Fruit fly (Drosophila melanogaster) whole organism, embryonic: ENCODE data around the gene CG34180.
A peak's percentile ranks its signal among the peaks of the same experiment; 100 is the strongest.

Experiments used
- B-H1 ChIP-seq: fragments of 200-800 bp; sonication (Bioruptor generic); IDR thresholded peaks from 3 replicates; pipeline ENCODE4 v1.3.6; 2022; ENCODE audit warnings: missing biosample characterization, missing genetic modification characterization
- Bdp1 ChIP-seq: fragments of 200-800 bp; sonication (Bioruptor generic); optimal IDR thresholded peaks from 3 replicates; lab custom pipeline; 2016; ENCODE audit warnings: missing biosample characterization, missing genetic modification characterization
- CG10267 ChIP-seq: fragments of 200-800 bp; sonication (Bioruptor generic); optimal IDR thresholded peaks from 2 replicates; lab custom pipeline; 2018; ENCODE audit warnings: missing biosample characterization, mild to moderate bottlenecking, missing genetic modification characterization, moderate library complexity
- CG13424 ChIP-seq: fragments of 200-800 bp; sonication (Bioruptor generic); optimal IDR thresholded peaks from 2 replicates; lab custom pipeline; 2019; ENCODE audit warnings: missing biosample characterization, mild to moderate bottlenecking, missing genetic modification characterization, moderate library complexity
- CG14667 ChIP-seq: fragments of 200-800 bp; sonication (Bioruptor generic); IDR thresholded peaks from 2 replicates; pipeline ENCODE4 v1.3.6; 2022; ENCODE audit warnings: missing biosample characterization, missing genetic modification characterization
- CG15073 ChIP-seq: fragments of 200-800 bp; sonication (Bioruptor generic); optimal IDR thresholded peaks from 2 replicates; lab custom pipeline; 2016; ENCODE audit warnings: missing biosample characterization, missing genetic modification characterization
- CG17328 ChIP-seq: fragments of 200-800 bp; sonication (Bioruptor generic); IDR thresholded peaks from 2 replicates; pipeline ENCODE4 v1.3.6; 2022; ENCODE audit warnings: missing biosample characterization, missing genetic modification characterization
- CG1792 ChIP-seq: fragments of 200-800 bp; sonication (Bioruptor generic); optimal IDR thresholded peaks from 2 replicates; lab custom pipeline; 2016; ENCODE audit warnings: missing biosample characterization, missing genetic modification characterization
- CG2199 ChIP-seq: fragments of 200-800 bp; sonication (Bioruptor generic); IDR thresholded peaks from 3 replicates; pipeline ENCODE4 v1.3.6; 2022; ENCODE audit warnings: missing biosample characterization, missing genetic modification characterization
- CG2712 ChIP-seq: fragments of 200-800 bp; optimal IDR thresholded peaks from 3 replicates; lab custom pipeline; 2019; ENCODE audit warnings: missing biosample characterization, mild to moderate bottlenecking, missing genetic modification characterization, moderate library complexity
- CG3065 ChIP-seq: fragments of 200-800 bp; sonication (Bioruptor generic); optimal IDR thresholded peaks from 2 replicates; lab custom pipeline; 2016; ENCODE audit warnings: missing biosample characterization, missing genetic modification characterization
- CG31224 ChIP-seq: fragments of 200-800 bp; sonication (Bioruptor generic); IDR thresholded peaks from 2 replicates; pipeline ENCODE4 v1.3.6; 2022; ENCODE audit warnings: missing biosample characterization, missing genetic modification characterization
- CG3163 ChIP-seq: fragments of 200-800 bp; sonication (Bioruptor generic); optimal IDR thresholded peaks from 3 replicates; lab custom pipeline; 2016; ENCODE audit warnings: missing biosample characterization, missing genetic modification characterization
- CG3281 ChIP-seq: fragments of 200-800 bp; sonication (Bioruptor generic); optimal IDR thresholded peaks from 3 replicates; lab custom pipeline; 2017; ENCODE audit warnings: missing biosample characterization, mild to moderate bottlenecking, missing genetic modification characterization
- CG34224 ChIP-seq: fragments of 200-800 bp; sonication (Bioruptor generic); IDR thresholded peaks from 3 replicates; pipeline ENCODE4 v1.3.6; 2022; ENCODE audit warnings: missing biosample characterization, missing genetic modification characterization; ENCODE audit not compliant: partially characterized antibody
- CG8359 ChIP-seq: fragments of 200-800 bp; sonication (Bioruptor generic); optimal IDR thresholded peaks from 2 replicates; lab custom pipeline; 2017; ENCODE audit warnings: missing biosample characterization, mild to moderate bottlenecking, missing genetic modification characterization, borderline replicate concordance
- CG8944 ChIP-seq: fragments of 200-800 bp; sonication (Bioruptor generic); optimal IDR thresholded peaks from 3 replicates; lab custom pipeline; 2016; ENCODE audit warnings: missing biosample characterization, missing genetic modification characterization
- CG9817 ChIP-seq: fragments of 200-800 bp; sonication (Bioruptor generic); optimal IDR thresholded peaks from 2 replicates; lab custom pipeline; 2018; ENCODE audit warnings: missing biosample characterization, mild to moderate bottlenecking, missing genetic modification characterization, moderate library complexity
- Deaf1 ChIP-seq: fragments of 200-800 bp; optimal IDR thresholded peaks from 3 replicates; lab custom pipeline; 2019; ENCODE audit warnings: missing biosample characterization, mild to moderate bottlenecking, missing genetic modification characterization, moderate library complexity
- HmgD ChIP-seq: fragments of 200-800 bp; sonication (Bioruptor generic); optimal IDR thresholded peaks from 3 replicates; lab custom pipeline; 2016; ENCODE audit warnings: missing biosample characterization, missing genetic modification characterization
- HmgZ ChIP-seq: fragments of 200-800 bp; sonication (Bioruptor generic); optimal IDR thresholded peaks from 2 replicates; lab custom pipeline; 2018; ENCODE audit warnings: missing biosample characterization, mild to moderate bottlenecking, missing genetic modification characterization
- Mad ChIP-seq: fragments of 200-800 bp; sonication (Bioruptor generic); optimal IDR thresholded peaks from 2 replicates; lab custom pipeline; 2016; ENCODE audit warnings: missing biosample characterization, missing genetic modification characterization
- Med ChIP-seq: fragments of 200-800 bp; sonication (Bioruptor generic); peaks from one replicate; lab custom pipeline; 2016; ENCODE audit warnings: missing biosample characterization, missing genetic modification characterization, mild to moderate bottlenecking, inconsistent platforms, moderate library complexity
- NC2α ChIP-seq: fragments of 200-800 bp; sonication (Bioruptor generic); optimal IDR thresholded peaks from 2 replicates; lab custom pipeline; 2016; ENCODE audit warnings: missing biosample characterization, missing genetic modification characterization
- Side ChIP-seq: fragments of 200-800 bp; sonication (Bioruptor generic); optimal IDR thresholded peaks from 2 replicates; lab custom pipeline; 2016; ENCODE audit warnings: missing biosample characterization, missing genetic modification characterization
- Sry-β ChIP-seq: fragments of 200-800 bp; sonication (Bioruptor generic); optimal IDR thresholded peaks from 2 replicates; lab custom pipeline; 2018; ENCODE audit warnings: missing biosample characterization, mild to moderate bottlenecking, missing genetic modification characterization, moderate library complexity
- Trl ChIP-seq, 3 experiments: fragments of >200 bp in 2 of 3; fragments of 200-800 bp in 1 of 3; sonication (Bioruptor generic) in 1 of 3; optimal IDR thresholded peaks; 2 replicates in 1 of 3; 3 replicates in 2 of 3; lab custom pipeline; 2016 to 2017; ENCODE audit warnings: missing biosample characterization in 1 of 3, missing genetic modification characterization in 1 of 3
- Xbp1 ChIP-seq: fragments of 200-800 bp; sonication (Bioruptor generic); optimal IDR thresholded peaks from 3 replicates; lab custom pipeline; 2016; ENCODE audit warnings: missing biosample characterization, mild to moderate bottlenecking, missing genetic modification characterization
- bcd ChIP-seq: fragments of 200-800 bp; sonication (Bioruptor generic); optimal IDR thresholded peaks from 2 replicates; lab custom pipeline; 2017; ENCODE audit warnings: missing biosample characterization, mild to moderate bottlenecking, missing genetic modification characterization
- cas ChIP-seq: fragments of 200-800 bp; sonication (Bioruptor generic); IDR thresholded peaks from 2 replicates; pipeline ENCODE4 v1.3.6; 2022; ENCODE audit warnings: missing biosample characterization, missing genetic modification characterization
- cg ChIP-seq: fragments of 200-800 bp; sonication (Bioruptor generic); optimal IDR thresholded peaks from 3 replicates; lab custom pipeline; 2019; ENCODE audit warnings: missing biosample characterization, mild to moderate bottlenecking, missing genetic modification characterization, moderate library complexity
- chn ChIP-seq: fragments of 200-800 bp; sonication (Bioruptor generic); optimal IDR thresholded peaks from 2 replicates; lab custom pipeline; 2016; ENCODE audit warnings: missing biosample characterization, missing genetic modification characterization
- crol ChIP-seq: fragments of 200-800 bp; sonication (Bioruptor generic); IDR thresholded peaks from 2 replicates; pipeline ENCODE4 v1.3.6; 2022; ENCODE audit warnings: missing biosample characterization, missing genetic modification characterization
- dysf ChIP-seq: fragments of 200-800 bp; sonication (Bioruptor generic); IDR thresholded peaks from 3 replicates; pipeline ENCODE4 v1.3.6; 2022; ENCODE audit warnings: missing biosample characterization, missing genetic modification characterization
- emc ChIP-seq: fragments of 200-800 bp; sonication (Bioruptor generic); optimal IDR thresholded peaks from 2 replicates; lab custom pipeline; 2016; ENCODE audit warnings: missing biosample characterization, missing genetic modification characterization
- fru ChIP-seq: fragments of >200 bp; optimal IDR thresholded peaks from 2 replicates; lab custom pipeline; 2017
- gsb ChIP-seq: fragments of 200-800 bp; sonication (Bioruptor generic); IDR thresholded peaks from 2 replicates; pipeline ENCODE4 v1.3.6; 2022; ENCODE audit warnings: missing biosample characterization, missing genetic modification characterization
- ken ChIP-seq: fragments of 200-800 bp; sonication (Bioruptor generic); IDR thresholded peaks from 3 replicates; pipeline ENCODE4 v1.3.6; 2022; ENCODE audit warnings: missing biosample characterization, missing genetic modification characterization
- lmd ChIP-seq: fragments of 200-800 bp; sonication (Bioruptor generic); IDR thresholded peaks from 2 replicates; pipeline ENCODE4 v1.3.6; 2022; ENCODE audit warnings: missing biosample characterization, missing genetic modification characterization
- mirr ChIP-seq: fragments of 200-800 bp; sonication (Bioruptor generic); optimal IDR thresholded peaks from 3 replicates; lab custom pipeline; 2018; ENCODE audit warnings: missing biosample characterization, mild to moderate bottlenecking, missing genetic modification characterization
- onecut ChIP-seq: fragments of 200-800 bp; sonication (Bioruptor generic); IDR thresholded peaks from 2 replicates; pipeline ENCODE4 v1.3.6; 2022; ENCODE audit warnings: missing biosample characterization, missing genetic modification characterization
- org-1 ChIP-seq: fragments of 200-800 bp; sonication (Bioruptor generic); optimal IDR thresholded peaks from 2 replicates; lab custom pipeline; 2017; ENCODE audit warnings: missing biosample characterization, missing genetic modification characterization
- prd ChIP-seq, 3 experiments: fragments of >200 bp in 2 of 3; fragments of 200-800 bp in 1 of 3; sonication (Bioruptor generic) in 1 of 3; optimal IDR thresholded peaks in 2 of 3; IDR thresholded peaks in 1 of 3; 2 replicates in 2 of 3; 3 replicates in 1 of 3; pipeline versions ENCODE4 v1.3.6 to Lab custom; 2017 to 2022; ENCODE audit warnings: missing biosample characterization in 1 of 3, missing genetic modification characterization in 1 of 3
- pum ChIP-seq: fragments of 200-800 bp; sonication (Bioruptor generic); optimal IDR thresholded peaks from 2 replicates; lab custom pipeline; 2016; ENCODE audit warnings: missing biosample characterization, missing genetic modification characterization
- pzg ChIP-seq: fragments of 200-800 bp; sonication (Bioruptor generic); optimal IDR thresholded peaks from 3 replicates; lab custom pipeline; 2018; ENCODE audit warnings: missing biosample characterization, mild to moderate bottlenecking, missing genetic modification characterization, moderate library complexity
- sd ChIP-seq: fragments of 200-800 bp; sonication (Bioruptor generic); optimal IDR thresholded peaks from 3 replicates; lab custom pipeline; 2018; ENCODE audit warnings: missing biosample characterization, mild to moderate bottlenecking, missing genetic modification characterization, moderate library complexity
- stwl ChIP-seq: fragments of 200-800 bp; sonication (Bioruptor generic); optimal IDR thresholded peaks from 3 replicates; lab custom pipeline; 2018; ENCODE audit warnings: missing biosample characterization, mild to moderate bottlenecking, missing genetic modification characterization, moderate library complexity
- tll ChIP-seq, 2 experiments: fragments of 200-800 bp in 1 of 2; fragments of >200 bp in 1 of 2; sonication (Bioruptor generic) in 1 of 2; optimal IDR thresholded peaks; 2 replicates each; lab custom pipeline; 2017 to 2019; ENCODE audit warnings: missing biosample characterization in 2 of 2, missing genetic modification characterization in 2 of 2, mild to moderate bottlenecking in 1 of 2, moderate library complexity in 1 of 2
- trh ChIP-seq: fragments of 200-800 bp; sonication (Bioruptor generic); optimal IDR thresholded peaks from 2 replicates; lab custom pipeline; 2016; ENCODE audit warnings: missing biosample characterization, missing genetic modification characterization
- unpg ChIP-seq: fragments of 200-800 bp; sonication (Bioruptor generic); optimal IDR thresholded peaks from 3 replicates; lab custom pipeline; 2018; ENCODE audit warnings: missing biosample characterization, mild to moderate bottlenecking, missing genetic modification characterization, moderate library complexity

CG34180 gene

DNA sequence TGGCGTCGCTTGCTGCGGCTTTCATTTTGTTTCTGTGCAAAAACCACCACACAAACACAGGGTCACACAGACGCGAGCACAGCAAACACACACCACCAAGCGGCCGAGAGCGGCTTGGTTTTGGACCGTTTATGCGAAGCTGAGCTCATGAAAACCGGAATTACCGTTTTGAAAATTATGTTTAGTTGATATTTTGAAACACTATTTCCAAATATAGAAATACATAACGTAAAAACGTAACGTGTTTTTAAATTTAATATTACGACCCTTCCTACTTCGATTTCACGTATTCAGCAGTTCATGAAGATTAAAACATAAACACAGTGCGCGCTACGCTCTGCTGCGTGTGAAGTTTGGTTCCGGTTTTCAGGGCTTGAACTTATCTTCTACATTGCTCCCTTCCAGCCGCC is 9.1 kb upstream of the CG34180 start (continued):
- TF ChIP-seq Deaf1 (tag; lab: Kevin White, UChicago) (peak; percentile 84), HmgD (GFP tag; lab: Kevin White, UChicago) (peak; percentile 69), Sry-β (GFP tag; lab: Kevin White, UChicago) (peak; percentile 60), cg (GFP tag; lab: Kevin White, UChicago) (peak; percentile 93), NC2α (GFP tag; lab: Kevin White, UChicago) (peak; percentile 81), crol (peak; percentile 66), chn (peak; percentile 92), trh (GFP tag; lab: Kevin White, UChicago) (peak; percentile 57), pzg (GFP tag; lab: Kevin White, UChicago) (peak; percentile 10), onecut (GFP tag; lab: Robert Waterston, UW) (peak; percentile 95), CG10267 (tag; lab: Kevin White, UChicago) (peak; percentile 95), CG31224 (peak; percentile 78), CG1792 (GFP tag; lab: Kevin White, UChicago) (peak; percentile 90), CG15073 (peak; percentile 47), CG13424 (tag; lab: Kevin White, UChicago) (peak; percentile 98), CG3163 (peak; percentile 81), gsb (GFP tag; lab: Robert Waterston, UW) (peak; percentile 79), tll (GFP tag; optimal IDR thresholded peaks at IDR 0.05; lab: Kevin White, UChicago) (peak in 1 of 2 experiments; percentile 27), ken (GFP tag; lab: Robert Waterston, UW) (peak; percentile 93), HmgZ (tag; lab: Kevin White, UChicago) (peak; percentile 98), mirr (peak; percentile 96), stwl (tag; lab: Kevin White, UChicago) (peak; percentile 42), org-1 (GFP tag; lab: Kevin White, UChicago) (peak; percentile 96), sd (tag; lab: Kevin White, UChicago) (no peak), lmd (GFP tag; lab: Robert Waterston, UW) (peak; percentile 92), unpg (peak; percentile 98), Med (peak; percentile 100), Mad (peak; percentile 91), CG14667 (GFP tag; lab: Robert Waterston, UW) (peak; percentile 35; the same call in 1 of the 2 replicates), Bdp1 (GFP tag; lab: Kevin White, UChicago) (peak; percentile 85), CG17328 (GFP tag; lab: Robert Waterston, UW) (peak; percentile 96), CG2199 (GFP tag; lab: Robert Waterston, UW) (peak; percentile 89; the same call in 2 of the 3 replicates), fru (no peak), pum (GFP tag; lab: Kevin White, UChicago) (peak; percentile 90), CG3065 (GFP tag; lab: Kevin White, UChicago) (peak; percentile 80), Side (GFP tag; lab: Kevin White, UChicago) (peak; percentile 98), bcd (peak; percentile 94), cas (GFP tag; lab: Robert Waterston, UW) (peak; percentile 84), emc (GFP tag; lab: Kevin White, UChicago) (peak; percentile 82), CG2712 (tag; lab: Kevin White, UChicago) (peak; percentile 98), B-H1 (GFP tag; lab: Robert Waterston, UW) (peak; percentile 89), CG3281 (GFP tag; lab: Kevin White, UChicago) (peak; percentile 97), CG8359 (peak; percentile 88), CG9817 (tag; lab: Kevin White, UChicago) (peak; percentile 94), prd (optimal IDR thresholded peaks at IDR 0.05; lab: Kevin White, UChicago) (no peak), prd (GFP tag; IDR thresholded peaks at IDR 0.05; lab: Robert Waterston, UW) (peak; percentile 84), Xbp1 (GFP tag; lab: Kevin White, UChicago) (peak; percentile 95), Trl (optimal IDR thresholded peaks at IDR 0.05; lab: Kevin White, UChicago) (peak in 1 of 2 experiments; percentile 6), Trl (GFP tag; optimal IDR thresholded peaks at IDR 0.05; lab: Kevin White, UChicago) (peak; percentile 97), CG34224 (GFP tag; lab: Robert Waterston, UW) (no peak), dysf (peak; percentile 97), CG8944 (GFP tag; lab: Kevin White, UChicago) (peak; percentile 77)
